Worm (Caenorhabditis elegans): ENCODE results near the gene ztf-18.

ztf-18 gene

DNA sequence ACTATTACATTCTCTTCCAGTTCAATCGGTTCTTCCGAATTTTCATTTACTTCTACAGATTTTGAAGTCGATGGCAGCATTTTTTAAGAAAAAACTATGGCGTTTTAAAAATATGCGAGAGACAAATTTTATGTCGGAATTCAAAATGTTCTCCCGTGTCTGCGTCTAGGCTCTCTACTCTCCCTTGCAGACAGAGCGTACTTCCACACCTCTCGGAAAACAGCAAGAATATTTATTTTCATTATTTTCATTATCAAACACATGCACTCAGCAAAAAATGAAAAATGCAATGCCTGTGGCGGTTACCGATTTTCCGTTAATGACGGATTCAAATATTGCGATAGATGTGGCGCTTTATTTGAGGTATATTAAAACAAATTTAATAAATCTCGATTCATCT lies at the start of gene ztf-18, which contains the start of gene F23H11.2:
Gene ztf-18 (minus strand): TSS at position 188 of the 400 bp plus-strand sequence.
Gene F23H11.2 (plus strand): TSS at position 223 of the 400 bp plus-strand sequence.
- TF ChIP-seq aly-2 (tag; optimal IDR thresholded peaks at IDR 0.05) (no peak), zfp-3 (GFP tag; conservative IDR thresholded peaks at IDR 0.05) (no peak), hlh-30 (tag; optimal IDR thresholded peaks at IDR 0.05; ENCODE audit: insufficient read depth) (no peak), daf-16 (GFP tag; optimal IDR thresholded peaks at IDR 0.05) (no peak), daf-16 (tag; optimal IDR thresholded peaks at IDR 0.05) (peak; percentile 13), Y105C5A.15 (GFP tag; IDR thresholded peaks at IDR 0.05) (no peak)

DNA sequence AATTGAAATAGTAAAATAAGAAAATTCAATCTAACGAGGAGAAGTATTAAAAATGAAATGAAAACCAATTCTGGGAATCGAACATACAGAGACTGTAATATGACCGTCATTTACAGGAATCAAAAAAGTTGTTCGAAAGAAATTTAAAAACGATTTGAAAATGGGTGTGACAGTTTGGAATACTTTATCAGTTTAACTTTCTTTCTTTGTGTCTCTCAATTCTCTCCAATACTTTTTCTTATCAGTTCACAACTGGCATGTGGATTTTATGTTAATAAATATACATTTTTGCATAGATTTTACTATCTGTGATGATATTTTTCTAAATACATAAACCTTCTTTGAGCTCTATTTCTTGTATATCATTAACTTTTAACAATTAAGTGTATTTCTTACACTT lies 48.8 kb upstream of the ztf-18 start:
- TF ChIP-seq php-3 (GFP tag; IDR thresholded peaks at IDR 0.05) (peak; percentile 78), dmd-6 (GFP tag; IDR thresholded peaks at IDR 0.05) (peak; percentile 78)

DNA sequence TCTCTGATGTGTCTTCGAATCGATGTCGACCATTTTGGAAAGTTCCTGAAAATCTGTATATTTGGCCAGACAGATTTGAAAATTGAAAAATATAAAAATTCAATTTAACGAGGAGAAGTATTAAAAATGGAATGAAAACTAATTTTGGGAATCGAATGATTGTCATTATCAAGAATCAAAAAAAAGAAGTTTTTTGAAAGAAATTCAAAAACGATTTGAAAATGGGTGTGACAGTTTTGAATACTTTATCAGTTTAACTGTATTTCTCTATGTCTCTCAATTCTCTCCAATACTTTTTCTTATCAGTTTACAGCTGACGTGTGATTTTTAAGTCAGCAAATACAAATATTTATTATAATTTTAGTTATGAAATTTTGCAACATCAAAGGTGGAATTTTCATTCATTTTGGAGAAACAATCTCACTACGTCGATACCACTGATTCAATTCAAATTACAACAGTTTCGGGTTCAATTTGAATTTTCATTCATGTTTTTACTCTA lies 48.0 kb upstream of the ztf-18 start, which contains the start of gene fbxa-59:
Gene fbxa-59 (minus strand): TSS at position 51 of the 502 bp plus-strand sequence.
- TF ChIP-seq lin-38 (GFP tag; IDR thresholded peaks at IDR 0.05) (0 out of 2 replicates have a peak, but pooled peaks have one; percentile 10), hlh-11 (tag; optimal IDR thresholded peaks at IDR 0.05) (peak; percentile 66), F26F4.8 (GFP tag; conservative IDR thresholded peaks at IDR 0.05) (no peak), nhr-28 (tag; optimal IDR thresholded peaks at IDR 0.05) (peak; percentile 39), hlh-30 (tag; optimal IDR thresholded peaks at IDR 0.05; ENCODE audit: insufficient read depth) (peak; percentile 16), pqm-1 (tag; optimal IDR thresholded peaks at IDR 0.05) (peak; percentile 60), madf-9 (GFP tag; conservative IDR thresholded peaks at IDR 0.05) (no peak), mep-1 (tag; optimal IDR thresholded peaks at IDR 0.05) (no peak), arid-1 (GFP tag; conservative IDR thresholded peaks at IDR 0.05) (no peak), Y105C5A.15 (GFP tag; IDR thresholded peaks at IDR 0.05) (no peak), T20F7.1 (GFP tag; optimal IDR thresholded peaks at IDR 0.05) (no peak), dmd-6 (GFP tag; IDR thresholded peaks at IDR 0.05) (peak; percentile 75), nhr-77 (tag; optimal IDR thresholded peaks at IDR 0.05) (peak; percentile 27), nhr-42 (GFP tag; IDR thresholded peaks at IDR 0.05) (no peak), jun-1 (tag; optimal IDR thresholded peaks at IDR 0.05) (no peak), dve-1 (tag; optimal IDR thresholded peaks at IDR 0.05; ENCODE audit: insufficient read depth) (peak; percentile 71), saeg-2 (GFP tag; IDR thresholded peaks at IDR 0.05) (no peak), ceh-28 (tag; optimal IDR thresholded peaks at IDR 0.05) (no peak), php-3 (GFP tag; IDR thresholded peaks at IDR 0.05) (peak; percentile 26; the same call in 1 of the 2 replicates), ztf-7 (tag; optimal IDR thresholded peaks at IDR 0.05) (no peak), vab-7 (GFP tag; IDR thresholded peaks at IDR 0.05) (no peak), egl-43 (GFP tag; IDR thresholded peaks at IDR 0.05) (no peak), skn-1 (tag; optimal IDR thresholded peaks at IDR 0.05) (no peak), daf-16 (GFP tag; optimal IDR thresholded peaks at IDR 0.05) (no peak), daf-16 (tag; optimal IDR thresholded peaks at IDR 0.05) (peak; percentile 71), ZK546.5 (tag; optimal IDR thresholded peaks at IDR 0.05) (no peak), zip-2 (tag; optimal IDR thresholded peaks at IDR 0.05) (peak; percentile 10), daf-12 (tag; optimal IDR thresholded peaks at IDR 0.05) (no peak), spr-3 (GFP tag; optimal IDR thresholded peaks at IDR 0.05) (no peak), nhr-6 (tag; optimal IDR thresholded peaks at IDR 0.05) (no peak), pha-4 (GFP tag; IDR thresholded peaks at IDR 0.05) (no peak), pha-4 (tag; optimal IDR thresholded peaks at IDR 0.05) (no peak)

DNA sequence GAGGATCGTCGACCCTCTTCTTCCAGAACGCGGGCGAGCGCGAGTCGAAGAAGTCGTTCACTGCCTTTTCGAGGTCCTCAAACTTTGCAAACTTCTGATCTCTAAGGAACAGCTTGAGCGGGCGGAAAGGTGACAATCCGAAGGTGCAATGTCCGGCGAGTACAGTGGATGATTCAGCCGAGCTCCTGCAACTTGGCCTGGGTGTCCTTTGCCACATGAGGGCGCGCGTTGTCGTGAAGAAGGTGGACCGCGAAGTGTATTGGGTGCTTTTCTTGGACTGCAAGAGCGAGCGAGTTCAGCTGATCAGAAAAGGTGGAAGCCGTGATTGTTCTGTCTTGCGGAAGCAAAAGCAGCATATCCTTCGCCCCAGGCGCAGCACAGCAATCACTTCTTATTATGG lies 46.4 kb upstream of the ztf-18 start:
- TF ChIP-seq fos-1 (tag; optimal IDR thresholded peaks at IDR 0.05) (no peak), madf-5 (GFP tag; IDR thresholded peaks at IDR 0.05) (no peak), zfp-3 (GFP tag; conservative IDR thresholded peaks at IDR 0.05) (no peak), set-16 (GFP tag; IDR thresholded peaks at IDR 0.05) (peak; percentile 70), nhr-48 (tag; optimal IDR thresholded peaks at IDR 0.05) (no peak), dmd-6 (GFP tag; IDR thresholded peaks at IDR 0.05) (no peak)
